Worm (Caenorhabditis elegans) whole organism, L4 larva: Measurements from ENCODE around the gene C04E7.3.
"Not testable (repeated sequence)": the region's sequence is repeated elsewhere in the genome, so short reads cannot be mapped to it uniquely, and the experiment has no call there.

ENCODE experiments used
- lin-13 ChIP-seq: fragments of 150-350 bp; optimal IDR thresholded peaks from 2 replicates; lab custom pipeline; 2014; ENCODE audit warnings: missing biosample characterization, missing genetic modification reagents, missing genetic modification characterization
- saeg-2 ChIP-seq: fragments of 200-800 bp; sonication (Bioruptor generic); IDR thresholded peaks from 2 replicates; pipeline ENCODE4 v1.3.6; 2022; ENCODE audit warnings: missing genetic modification reagents, missing genetic modification characterization, missing compliant biosample characterization
- skn-1 ChIP-seq: fragments of 150-350 bp; optimal IDR thresholded peaks from 2 replicates; lab custom pipeline; 2014; ENCODE audit warnings: missing biosample characterization, missing genetic modification characterization

Gene C04E7.3

DNA sequence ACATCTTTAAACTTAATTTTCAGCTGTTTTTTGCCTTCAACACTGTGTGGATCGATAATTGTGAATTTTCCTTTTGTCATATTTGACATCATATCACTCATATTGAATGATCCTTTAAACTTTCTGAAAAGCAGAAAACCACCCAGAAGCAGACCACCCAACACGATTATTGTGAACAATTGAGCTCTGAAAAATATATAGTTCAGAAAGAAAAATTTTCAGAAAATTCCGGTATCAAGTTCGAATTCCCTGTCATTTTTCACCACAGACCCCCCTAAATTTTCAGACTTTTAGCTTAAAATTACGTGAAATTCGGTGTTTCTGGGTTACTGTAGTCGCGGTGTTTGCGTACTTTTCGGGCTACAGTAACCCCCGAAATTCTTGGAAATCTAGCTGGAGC, 60.9 kb downstream of the C04E7.3 start, which contains the start of gene Y47C4A.1:
Gene Y47C4A.1, minus strand, starts transcription at position 101 of the 400 bp plus-strand sequence.
- not testable (repeated sequence) for TF ChIP-seq skn-1 (tag; lab: Kevin White, UChicago); saeg-2 (GFP tag; lab: Robert Waterston, UW); lin-13 (GFP tag; lab: Kevin White, UChicago)
